Worm (Caenorhabditis elegans) whole organism, L1 larva: Measurements from ENCODE around the gene plc-1.

Experiments
- C04F5.9 ChIP-seq: sonication (generic microtip); optimal IDR thresholded peaks from 2 replicates; lab custom pipeline; 2016; ENCODE audit warnings: missing genetic modification characterization, missing compliant biosample characterization
- C16A3.4 ChIP-seq: fragments of 150-350 bp; optimal IDR thresholded peaks from 2 replicates; lab custom pipeline; 2014; ENCODE audit warnings: missing biosample characterization, missing genetic modification characterization
- Y116A8C.19 ChIP-seq: sonication (generic microtip); optimal IDR thresholded peaks from 2 replicates; lab custom pipeline; 2016; ENCODE audit warnings: missing compliant biosample characterization, missing genetic modification characterization, borderline replicate concordance
- alr-1 ChIP-seq: fragments of 200-800 bp; sonication (Bioruptor generic); optimal IDR thresholded peaks from 2 replicates; lab custom pipeline; 2018; ENCODE audit warnings: borderline replicate concordance, mild to moderate bottlenecking, missing genetic modification characterization, missing compliant biosample characterization
- ama-1 ChIP-seq: fragments of 150-350 bp; optimal IDR thresholded peaks from 2 replicates; lab custom pipeline; 2014
- blmp-1 ChIP-seq: fragments of 150-350 bp; optimal IDR thresholded peaks from 2 replicates; lab custom pipeline; 2014; ENCODE audit warnings: missing biosample characterization, missing genetic modification characterization
- ceh-63 ChIP-seq: fragments of 200-800 bp; sonication (Bioruptor generic); optimal IDR thresholded peaks from 2 replicates; lab custom pipeline; 2018; ENCODE audit warnings: mild to moderate bottlenecking, missing genetic modification characterization, missing compliant biosample characterization
- ceh-8 ChIP-seq: fragments of 200-800 bp; sonication (Bioruptor generic); optimal IDR thresholded peaks from 2 replicates; lab custom pipeline; 2018; ENCODE audit warnings: mild to moderate bottlenecking, missing genetic modification characterization, moderate library complexity, missing compliant biosample characterization
- ceh-82 ChIP-seq, 3 experiments: fragments of 150-350 bp in 1 of 3; sonication (generic microtip) in 2 of 3; optimal IDR thresholded peaks; 2 replicates each; lab custom pipeline; 2014 to 2017; ENCODE audit warnings: missing biosample characterization in 3 of 3, missing genetic modification characterization in 3 of 3
- ceh-88 ChIP-seq: fragments of 200-800 bp; sonication (Bioruptor generic); IDR thresholded peaks from 2 replicates; pipeline ENCODE4 v1.3.6; 2022; ENCODE audit warnings: missing genetic modification characterization, missing compliant biosample characterization
- dpl-1 ChIP-seq, 3 experiments: fragments of 150-350 bp in 2 of 3; sonication (generic microtip) in 1 of 3; optimal IDR thresholded peaks; 2 replicates each; lab custom pipeline; 2014 to 2017; ENCODE audit warnings: missing biosample characterization in 3 of 3, missing genetic modification characterization in 3 of 3, missing genetic modification reagents in 3 of 3
- dsc-1 ChIP-seq: sonication (generic microtip); optimal IDR thresholded peaks from 2 replicates; lab custom pipeline; 2016; ENCODE audit warnings: mild to moderate bottlenecking, missing genetic modification characterization, missing compliant biosample characterization
- efl-3 ChIP-seq: fragments of 200-800 bp; sonication (Bioruptor generic); optimal IDR thresholded peaks from 2 replicates; lab custom pipeline; 2018; ENCODE audit warnings: mild to moderate bottlenecking, missing genetic modification characterization, missing compliant biosample characterization
- egl-13 ChIP-seq: sonication (generic microtip); optimal IDR thresholded peaks from 2 replicates; lab custom pipeline; 2016; ENCODE audit warnings: missing genotype, missing genetic modification reagents, missing genetic modification characterization, missing compliant biosample characterization
- egl-27 ChIP-seq, 2 experiments: fragments of 150-350 bp in 1 of 2; sonication (generic microtip); optimal IDR thresholded peaks; 3 replicates each; lab custom pipeline; 2017 to 2018; ENCODE audit warnings: missing biosample characterization in 2 of 2, missing genetic modification characterization in 2 of 2, missing genetic modification reagents in 2 of 2
- elt-2 ChIP-seq: sonication (generic microtip); optimal IDR thresholded peaks from 2 replicates; lab custom pipeline; 2016; ENCODE audit warnings: missing genetic modification characterization, mild to moderate bottlenecking, inconsistent platforms, missing compliant biosample characterization, missing genetic modification reagents
- fkh-4 ChIP-seq: sonication (generic microtip); optimal IDR thresholded peaks from 2 replicates; lab custom pipeline; 2016; ENCODE audit warnings: missing compliant biosample characterization, missing genetic modification characterization, borderline replicate concordance
- fkh-8 ChIP-seq: sonication (generic microtip); optimal IDR thresholded peaks from 2 replicates; lab custom pipeline; 2016; ENCODE audit warnings: mild to moderate bottlenecking, missing genetic modification characterization, missing compliant biosample characterization
- fos-1 ChIP-seq: fragments of 150-350 bp; optimal IDR thresholded peaks from 2 replicates; lab custom pipeline; 2014; ENCODE audit warnings: missing biosample characterization, missing genetic modification characterization
- hpl-2 ChIP-seq: fragments of 150-350 bp; optimal IDR thresholded peaks from 2 replicates; lab custom pipeline; 2014; ENCODE audit warnings: missing biosample characterization, missing genetic modification reagents, missing genetic modification characterization
- irx-1 ChIP-seq: sonication (generic microtip); optimal IDR thresholded peaks from 2 replicates; lab custom pipeline; 2016; ENCODE audit warnings: missing genetic modification characterization, missing compliant biosample characterization
- isw-1 ChIP-seq: fragments of 200-800 bp; sonication (Bioruptor generic); IDR thresholded peaks from 2 replicates; pipeline ENCODE4 v1.3.6; 2022; ENCODE audit warnings: missing genetic modification characterization, missing compliant biosample characterization
- jun-1 ChIP-seq: fragments of 150-350 bp; optimal IDR thresholded peaks from 2 replicates; lab custom pipeline; 2014; ENCODE audit warnings: missing biosample characterization, missing genetic modification reagents, missing genetic modification characterization
- lin-14 ChIP-seq: fragments of 200-800 bp; sonication (Bioruptor generic); optimal IDR thresholded peaks from 2 replicates; lab custom pipeline; 2018; ENCODE audit warnings: mild to moderate bottlenecking, missing genetic modification characterization, moderate library complexity, missing compliant biosample characterization
- lsy-2 ChIP-seq, 2 experiments: fragments of 150-350 bp; optimal IDR thresholded peaks; 2 replicates each; lab custom pipeline; 2014; ENCODE audit warnings: missing biosample characterization in 2 of 2, missing genetic modification characterization in 2 of 2
- mdl-1 ChIP-seq, 2 experiments: fragments of 150-350 bp; optimal IDR thresholded peaks; 2 replicates each; lab custom pipeline; 2014 to 2017; ENCODE audit warnings: missing biosample characterization in 2 of 2, missing genetic modification characterization in 2 of 2, inconsistent platforms in 1 of 2
- nhr-11 ChIP-seq: fragments of 150-350 bp; optimal IDR thresholded peaks from 2 replicates; lab custom pipeline; 2014; ENCODE audit warnings: missing biosample characterization, missing genetic modification characterization
- nhr-47 ChIP-seq: sonication (generic microtip); optimal IDR thresholded peaks from 2 replicates; lab custom pipeline; 2016; ENCODE audit warnings: mild to moderate bottlenecking, missing genetic modification characterization, moderate library complexity, missing compliant biosample characterization
- nhr-71 ChIP-seq: sonication (generic microtip); optimal IDR thresholded peaks from 2 replicates; lab custom pipeline; 2016; ENCODE audit warnings: mild to moderate bottlenecking, missing genetic modification characterization, moderate library complexity, missing compliant biosample characterization
- nhr-85 ChIP-seq: sonication (generic microtip); peaks from one replicate; lab custom pipeline; 2016; ENCODE audit warnings: missing genetic modification characterization, inconsistent platforms, missing compliant biosample characterization
- nhr-90 ChIP-seq: sonication (generic microtip); optimal IDR thresholded peaks from 2 replicates; lab custom pipeline; 2016; ENCODE audit warnings: mild to moderate bottlenecking, missing genetic modification characterization, missing compliant biosample characterization; ENCODE audit not compliant: poor library complexity
- pag-3 ChIP-seq: sonication (generic microtip); optimal IDR thresholded peaks from 2 replicates; lab custom pipeline; 2017; ENCODE audit warnings: missing genetic modification characterization, mild to moderate bottlenecking, missing compliant biosample characterization, antibody characterized with exemption, borderline replicate concordance; ENCODE audit not compliant: insufficient read depth
- pax-3 ChIP-seq: fragments of 200-800 bp; sonication (Bioruptor generic); optimal IDR thresholded peaks from 2 replicates; lab custom pipeline; 2018; ENCODE audit warnings: mild to moderate bottlenecking, missing genetic modification characterization, moderate library complexity, missing compliant biosample characterization
- snu-23 ChIP-seq: sonication (generic microtip); optimal IDR thresholded peaks from 2 replicates; lab custom pipeline; 2016; ENCODE audit warnings: missing genetic modification characterization, missing compliant biosample characterization
- sox-4 ChIP-seq: sonication (generic microtip); optimal IDR thresholded peaks from 2 replicates; lab custom pipeline; 2016; ENCODE audit warnings: missing genetic modification characterization, missing compliant biosample characterization
- tbx-2 ChIP-seq: sonication (generic microtip); optimal IDR thresholded peaks from 2 replicates; lab custom pipeline; 2016; ENCODE audit warnings: missing genetic modification characterization, missing compliant biosample characterization
- unc-130 ChIP-seq: fragments of 150-350 bp; optimal IDR thresholded peaks from 2 replicates; lab custom pipeline; 2017; ENCODE audit warnings: missing biosample characterization, missing genetic modification characterization, inconsistent platforms
- unc-62 ChIP-seq: fragments of 150-350 bp; optimal IDR thresholded peaks from 2 replicates; lab custom pipeline; 2014; ENCODE audit warnings: missing biosample characterization, missing genetic modification reagents, missing genetic modification characterization
- unc-86 ChIP-seq: sonication (generic microtip); optimal IDR thresholded peaks from 2 replicates; lab custom pipeline; 2016; ENCODE audit warnings: missing genetic modification characterization, missing compliant biosample characterization
- vab-15 ChIP-seq: sonication (generic microtip); optimal IDR thresholded peaks from 2 replicates; lab custom pipeline; 2017; ENCODE audit warnings: missing genotype, mild to moderate bottlenecking, missing genetic modification characterization, missing compliant biosample characterization
- xbp-1 ChIP-seq: sonication (generic microtip); optimal IDR thresholded peaks from 2 replicates; lab custom pipeline; 2016; ENCODE audit warnings: missing genetic modification characterization, missing compliant biosample characterization
- ztf-11 ChIP-seq, 2 experiments: sonication (generic microtip); optimal IDR thresholded peaks; 2 replicates each; lab custom pipeline; 2016 to 2017; ENCODE audit warnings: missing genetic modification characterization in 2 of 2, missing biosample characterization in 1 of 2, missing compliant biosample characterization in 1 of 2

The plc-1 gene

ce11 chrX:10763383-10763782 lies 75.1 kb downstream of the plc-1 start:
- TF ChIP-seq lsy-2 (tag; optimal IDR thresholded peaks at IDR 0.05; lab: Kevin White, UChicago): no peak
- no peak for TF ChIP-seq ama-1 (lab: Kevin White, UChicago)
- no peak for TF ChIP-seq Y116A8C.19 (tag; lab: Kevin White, UChicago)
- TF ChIP-seq mdl-1 (tag; optimal IDR thresholded peaks at IDR 0.05; lab: Kevin White, UChicago): no peak
- TF ChIP-seq efl-3 (GFP tag; lab: Kevin White, UChicago): no peak
- TF ChIP-seq isw-1: no peak
- TF ChIP-seq ceh-8 (GFP tag; lab: Kevin White, UChicago): no peak
- no peak for TF ChIP-seq vab-15 (tag; lab: Kevin White, UChicago)
- no peak for TF ChIP-seq nhr-11
- TF ChIP-seq unc-86: peak; percentile 9
- TF ChIP-seq nhr-47 (tag; lab: Kevin White, UChicago): peak; percentile 26
- peak; percentile 45 for TF ChIP-seq egl-13 (tag; lab: Kevin White, UChicago)
- TF ChIP-seq egl-27 (tag; optimal IDR thresholded peaks at IDR 0.05; lab: Kevin White, UChicago): no peak
- peak; percentile 50 for TF ChIP-seq lin-14 (GFP tag; lab: Kevin White, UChicago)
- no peak for TF ChIP-seq unc-62 (GFP tag; lab: Kevin White, UChicago)
- no peak for TF ChIP-seq dpl-1 (GFP tag; optimal IDR thresholded peaks at IDR 0.05; lab: Kevin White, UChicago)
- peak; percentile 31 for TF ChIP-seq fkh-8 (tag; lab: Kevin White, UChicago)
- peak; percentile 42 for TF ChIP-seq nhr-85 (tag; lab: Kevin White, UChicago)
- TF ChIP-seq fkh-4 (tag; lab: Kevin White, UChicago): no peak

ce11 chrX:10760958-10761357 lies 77.5 kb downstream of the plc-1 start:
- peak; percentile 38 for TF ChIP-seq nhr-71
- TF ChIP-seq egl-13 (tag; lab: Kevin White, UChicago): no peak
- peak; percentile 11 for TF ChIP-seq lin-14 (GFP tag; lab: Kevin White, UChicago)
- peak; percentile 37 for TF ChIP-seq fkh-8 (tag; lab: Kevin White, UChicago)
- peak; percentile 10 for TF ChIP-seq elt-2
- TF ChIP-seq unc-62 (GFP tag; lab: Kevin White, UChicago): no peak
- TF ChIP-seq pax-3 (tag; lab: Kevin White, UChicago): peak; percentile 64

DNA sequence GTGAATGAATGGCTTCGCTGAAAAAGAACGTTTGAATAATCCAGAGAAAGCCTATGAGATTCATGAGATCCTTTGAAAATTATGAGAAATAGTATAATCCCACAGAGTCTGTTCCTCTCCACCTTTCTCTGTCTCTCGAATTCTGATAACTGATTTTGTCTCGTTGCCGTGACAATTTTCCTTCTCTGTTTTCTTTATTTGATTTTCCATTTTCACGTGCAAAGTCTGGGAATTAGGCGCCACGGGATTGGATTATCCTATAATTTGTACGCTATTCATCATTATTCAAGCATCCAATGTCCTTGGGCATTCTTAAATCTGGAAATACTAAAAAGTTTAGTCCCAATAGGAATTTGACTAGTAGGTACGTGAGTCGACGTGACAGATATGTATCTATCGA lies 80.0 kb downstream of the plc-1 start:
- TF ChIP-seq dsc-1: peak; percentile 78
- TF ChIP-seq ceh-88 (GFP tag; lab: Robert Waterston, UW): no peak
- TF ChIP-seq nhr-85 (tag; lab: Kevin White, UChicago): no peak
- no peak for TF ChIP-seq hpl-2 (GFP tag; lab: Kevin White, UChicago)
- TF ChIP-seq pag-3 (tag; lab: Kevin White, UChicago): no peak
- TF ChIP-seq xbp-1 (tag; lab: Kevin White, UChicago): no peak
- TF ChIP-seq nhr-47 (tag; lab: Kevin White, UChicago): peak; percentile 41
- TF ChIP-seq ztf-11 (tag; optimal IDR thresholded peaks at IDR 0.05; lab: Kevin White, UChicago): no peak
- peak; percentile 15 for TF ChIP-seq pax-3 (tag; lab: Kevin White, UChicago)
- peak; percentile 71 for TF ChIP-seq fkh-8 (tag; lab: Kevin White, UChicago)
- peak; percentile 51 for TF ChIP-seq sox-4 (tag; lab: Kevin White, UChicago)
- no peak for TF ChIP-seq alr-1 (tag; lab: Kevin White, UChicago)
- peak; percentile 9 for TF ChIP-seq nhr-71

- no peak for TF ChIP-seq hpl-2 (GFP tag; lab: Kevin White, UChicago)
- no peak for TF ChIP-seq blmp-1 (tag; lab: Kevin White, UChicago)
Observed at ce11 chrX:10757608-10758007, 80.8 kb downstream of the plc-1 start, which contains the start of gene R07A4.4. Gene R07A4.4, minus strand, starts transcription at chrX:10757708.

- peak; percentile 59 for TF ChIP-seq fkh-8 (tag; lab: Kevin White, UChicago)
- TF ChIP-seq dsc-1: peak; percentile 39
- no peak for TF ChIP-seq tbx-2 (tag; lab: Kevin White, UChicago)
- TF ChIP-seq nhr-85 (tag; lab: Kevin White, UChicago): peak; percentile 2
- TF ChIP-seq unc-130: no peak
- TF ChIP-seq ceh-63 (GFP tag; lab: Kevin White, UChicago): no peak
- peak; percentile 39 for TF ChIP-seq C16A3.4
- TF ChIP-seq nhr-47 (tag; lab: Kevin White, UChicago): peak; percentile 55
- peak; percentile 45 for TF ChIP-seq jun-1 (tag; lab: Kevin White, UChicago)
- TF ChIP-seq snu-23 (GFP tag; lab: Kevin White, UChicago): peak; percentile 24
- no peak for TF ChIP-seq irx-1 (tag; lab: Kevin White, UChicago)
- peak; percentile 6 for TF ChIP-seq nhr-71
- TF ChIP-seq sox-4 (tag; lab: Kevin White, UChicago): peak; percentile 41
- TF ChIP-seq C04F5.9 (tag; lab: Kevin White, UChicago): no peak
- no peak for TF ChIP-seq nhr-90 (tag; lab: Kevin White, UChicago)
- TF ChIP-seq dpl-1 (GFP tag; optimal IDR thresholded peaks at IDR 0.05; lab: Kevin White, UChicago): no peak
- peak in 1 of 2 experiments; percentile 32 for TF ChIP-seq lsy-2 (tag; optimal IDR thresholded peaks at IDR 0.05; lab: Kevin White, UChicago)
- TF ChIP-seq ceh-82 (tag; optimal IDR thresholded peaks at IDR 0.05; lab: Kevin White, UChicago): peak in 1 of 3 experiments; percentile 6
- TF ChIP-seq fos-1 (tag; lab: Kevin White, UChicago): peak; percentile 6
Observed at ce11 chrX:10756185-10756584, 82.3 kb downstream of the plc-1 start.
